Worm (Caenorhabditis elegans): ENCODE measurements around the gene Y66D12A.21.
A peak's percentile ranks its signal among the peaks of the same experiment; 100 is the strongest.

Gene Y66D12A.21

ce11 chrIII:11478468-11479363 is 26.4 kb downstream of the Y66D12A.21 start:
- TF ChIP-seq nhr-77 (tag; optimal IDR thresholded peaks at IDR 0.05) (no peak), nhr-10 (tag; optimal IDR thresholded peaks at IDR 0.05) (no peak), nhr-25 (tag; optimal IDR thresholded peaks at IDR 0.05) (peak; percentile 33), aly-2 (tag; optimal IDR thresholded peaks at IDR 0.05) (no peak), nhr-23 (tag; optimal IDR thresholded peaks at IDR 0.05) (no peak), mbf-1 (tag; optimal IDR thresholded peaks at IDR 0.05) (no peak), ama-1 (optimal IDR thresholded peaks at IDR 0.05) (no peak), ztf-1 (GFP tag; conservative IDR thresholded peaks at IDR 0.05) (no peak), fos-1 (tag; optimal IDR thresholded peaks at IDR 0.05) (peak; percentile 11), lsy-2 (tag; optimal IDR thresholded peaks at IDR 0.05) (no peak), unc-39 (tag; optimal IDR thresholded peaks at IDR 0.05) (no peak)

ce11 chrIII:11477307-11477706 is 27.8 kb downstream of the Y66D12A.21 start:
- no peak for TF ChIP-seq gmeb-1 (tag; optimal IDR thresholded peaks at IDR 0.05)
- TF ChIP-seq nhr-23 (tag; optimal IDR thresholded peaks at IDR 0.05), result no peak
- TF ChIP-seq nhr-237 (tag; optimal IDR thresholded peaks at IDR 0.05), result no peak
- TF ChIP-seq lin-11 (tag; optimal IDR thresholded peaks at IDR 0.05), result no peak
- TF ChIP-seq alr-1 (tag; optimal IDR thresholded peaks at IDR 0.05), result no peak
- TF ChIP-seq nhr-11 (tag; optimal IDR thresholded peaks at IDR 0.05), result no peak
- TF ChIP-seq ztf-11 (tag; optimal IDR thresholded peaks at IDR 0.05), result no peak
- TF ChIP-seq unc-62 (GFP tag; optimal IDR thresholded peaks at IDR 0.05), result no peak
- no peak for TF ChIP-seq unc-55 (GFP tag; optimal IDR thresholded peaks at IDR 0.05)
- TF ChIP-seq elt-3 (tag; optimal IDR thresholded peaks at IDR 0.05), result no peak
- TF ChIP-seq mdl-1 (tag; optimal IDR thresholded peaks at IDR 0.05), result no peak

- no peak for TF ChIP-seq crh-2 (tag; optimal IDR thresholded peaks at IDR 0.05)
- TF ChIP-seq unc-39 (tag; optimal IDR thresholded peaks at IDR 0.05), result no peak
- TF ChIP-seq lsy-2 (tag; optimal IDR thresholded peaks at IDR 0.05), result no peak
- TF ChIP-seq unc-62 (GFP tag; optimal IDR thresholded peaks at IDR 0.05), result no peak
- TF ChIP-seq ceh-16 (tag; optimal IDR thresholded peaks at IDR 0.05), result no peak
- TF ChIP-seq alr-1 (tag; optimal IDR thresholded peaks at IDR 0.05), result no peak
- no peak for TF ChIP-seq egl-27 (tag; optimal IDR thresholded peaks at IDR 0.05)
- no peak for TF ChIP-seq mdl-1 (tag; optimal IDR thresholded peaks at IDR 0.05)
- TF ChIP-seq blmp-1 (tag; optimal IDR thresholded peaks at IDR 0.05; ENCODE audit: insufficient read depth), result no peak
Observed at ce11 chrIII:11474674-11475306, 30.3 kb downstream of the Y66D12A.21 start.

- no peak for TF ChIP-seq nhr-12 (tag; optimal IDR thresholded peaks at IDR 0.05)
- TF ChIP-seq mab-5 (tag; optimal IDR thresholded peaks at IDR 0.05), result no peak
- no peak for TF ChIP-seq alr-1 (tag; optimal IDR thresholded peaks at IDR 0.05)
- no peak for TF ChIP-seq fos-1 (tag; optimal IDR thresholded peaks at IDR 0.05)
- TF ChIP-seq sem-4 (tag; optimal IDR thresholded peaks at IDR 0.05), result no peak
- TF ChIP-seq peb-1 (tag; optimal IDR thresholded peaks at IDR 0.05), result no peak
- TF ChIP-seq lsy-2 (tag; optimal IDR thresholded peaks at IDR 0.05), result no peak
- no peak for TF ChIP-seq ztf-11 (tag; optimal IDR thresholded peaks at IDR 0.05)
- TF ChIP-seq lin-11 (tag; optimal IDR thresholded peaks at IDR 0.05), result no peak
- no peak for TF ChIP-seq Y55F3AM.14 (GFP tag; optimal IDR thresholded peaks at IDR 0.05)
- no peak for TF ChIP-seq unc-39 (tag; optimal IDR thresholded peaks at IDR 0.05)
- TF ChIP-seq mbf-1 (tag; optimal IDR thresholded peaks at IDR 0.05), result no peak
- no peak for TF ChIP-seq skn-1 (tag; optimal IDR thresholded peaks at IDR 0.05)
Observed at ce11 chrIII:11472861-11473260, 32.2 kb downstream of the Y66D12A.21 start.

ce11 chrIII:11471336-11471735 is 33.8 kb downstream of the Y66D12A.21 start:
- TF ChIP-seq blmp-1 (tag; optimal IDR thresholded peaks at IDR 0.05; ENCODE audit: insufficient read depth) (no peak), gmeb-1 (tag; optimal IDR thresholded peaks at IDR 0.05) (no peak), lsy-2 (tag; optimal IDR thresholded peaks at IDR 0.05) (peak in 1 of 2 experiments; percentile 20), nhr-21 (tag; optimal IDR thresholded peaks at IDR 0.05) (no peak)
